Fruit fly (Drosophila melanogaster): ENCODE measurements around the gene Ugt307A1.
A peak's percentile ranks its signal among the peaks of the same experiment; 100 is the strongest.

The Ugt307A1 gene

dm6 chr2L:7026988-7027908 is 40.5 kb upstream of the Ugt307A1 start, which contains the start of the genes CG31908 and MME1 (continued):
- peak; percentile 12 for TF ChIP-seq Vsx1 (GFP tag; optimal IDR thresholded peaks at IDR 0.05)
- TF ChIP-seq CG12155 (GFP tag; optimal IDR thresholded peaks at IDR 0.05) = peak; percentile 21
- TF ChIP-seq CG33213 (GFP tag; optimal IDR thresholded peaks at IDR 0.05) = peak; percentile 4
- TF ChIP-seq phol (tag; optimal IDR thresholded peaks at IDR 0.05) = peak; percentile 18
- TF ChIP-seq Poxn (GFP tag; IDR thresholded peaks at IDR 0.05) = no peak
- peak; percentile 56 for TF ChIP-seq pzg (GFP tag; optimal IDR thresholded peaks at IDR 0.05)
- no peak for TF ChIP-seq croc (GFP tag; conservative IDR thresholded peaks at IDR 0.05)
- peak; percentile 41 for TF ChIP-seq nmo (GFP tag; optimal IDR thresholded peaks at IDR 0.05)
- no peak for TF ChIP-seq CG17912 (GFP tag; optimal IDR thresholded peaks at IDR 0.05)
- peak; percentile 52 for TF ChIP-seq pho (GFP tag; optimal IDR thresholded peaks at IDR 0.05)
- peak; percentile 99 for TF ChIP-seq CG4360 (GFP tag; IDR thresholded peaks at IDR 0.05)
- TF ChIP-seq dysf (GFP tag; IDR thresholded peaks at IDR 0.05) = no peak
- peak; percentile 79 for TF ChIP-seq Bgb (GFP tag; IDR thresholded peaks at IDR 0.05; ENCODE audit: partially characterized antibody)
- TF ChIP-seq Side (GFP tag; optimal IDR thresholded peaks at IDR 0.05) = peak; percentile 17

dm6 chr2L:7028440-7028839 is 39.3 kb upstream of the Ugt307A1 start:
- TF ChIP-seq Med (GFP tag) = peak; percentile 12
- TF ChIP-seq danr (GFP tag; IDR thresholded peaks at IDR 0.05) = no peak
- no peak for TF ChIP-seq Dek (tag; optimal IDR thresholded peaks at IDR 0.05)
- TF ChIP-seq ham (GFP tag; IDR thresholded peaks at IDR 0.05) = no peak
- peak; percentile 65 for TF ChIP-seq nom (GFP tag; optimal IDR thresholded peaks at IDR 0.05)

- TF ChIP-seq Myb (GFP tag; optimal IDR thresholded peaks at IDR 0.05) (peak; percentile 15), NC2α (GFP tag; optimal IDR thresholded peaks at IDR 0.05) (no peak), CG31365 (tag; optimal IDR thresholded peaks at IDR 0.05) (peak; percentile 4), amos (GFP tag; IDR thresholded peaks at IDR 0.05; ENCODE audit: partially characterized antibody) (peak; percentile 36; the same call in 1 of the 2 replicates), Dp (GFP tag; optimal IDR thresholded peaks at IDR 0.05) (peak; percentile 11), CHES-1-like (GFP tag; optimal IDR thresholded peaks at IDR 0.05) (no peak), bbx (GFP tag; IDR thresholded peaks at IDR 0.05; ENCODE audit: partially characterized antibody) (peak; percentile 42; the same call in 1 of the 2 replicates), CG12391 (tag; optimal IDR thresholded peaks at IDR 0.05) (no peak), ab (GFP tag; optimal IDR thresholded peaks at IDR 0.05) (no peak), insv (GFP tag; optimal IDR thresholded peaks at IDR 0.05) (peak in 1 of 2 experiments; percentile 46), sima (GFP tag; optimal IDR thresholded peaks at IDR 0.05) (no peak), ERR (GFP tag; optimal IDR thresholded peaks at IDR 0.05) (no peak), Bgb (GFP tag; IDR thresholded peaks at IDR 0.05; ENCODE audit: partially characterized antibody) (peak; percentile 55), HHEX (GFP tag; optimal IDR thresholded peaks at IDR 0.05) (no peak), E2f2 (GFP tag; IDR thresholded peaks at IDR 0.05) (0 out of 2 replicates have a peak, but pooled peaks have one; percentile 10), rib (GFP tag; IDR thresholded peaks at IDR 0.05) (no peak), chinmo (GFP tag; IDR thresholded peaks at IDR 0.05; ENCODE audit: partially characterized antibody) (peak; percentile 52; the same call in 1 of the 4 replicates), CTCF (GFP tag; optimal IDR thresholded peaks at IDR 0.05) (peak; percentile 74)
Measured at dm6 chr2L:7028990-7029389, 38.8 kb upstream of the Ugt307A1 start.
